Worm (Caenorhabditis elegans) whole organism, L4 larva: ENCODE data around the gene spc-2.

Source experiments
- ceh-82 ChIP-seq: sonication (generic microtip); optimal IDR thresholded peaks from 2 replicates; lab custom pipeline; 2017; ENCODE audit warnings: missing biosample characterization, missing genetic modification characterization
- lir-3 ChIP-seq: sonication (generic microtip); optimal IDR thresholded peaks from 2 replicates; lab custom pipeline; 2016; ENCODE audit warnings: mild to moderate bottlenecking, missing genetic modification characterization, missing compliant biosample characterization
- nhr-25 ChIP-seq: sonication (generic microtip); optimal IDR thresholded peaks from 2 replicates; lab custom pipeline; 2017; ENCODE audit warnings: missing genetic modification characterization, mild to moderate bottlenecking, missing compliant biosample characterization, antibody characterized with exemption, moderate library complexity, borderline replicate concordance; ENCODE audit not compliant: insufficient read depth
- nhr-77 ChIP-seq: fragments of 150-350 bp; optimal IDR thresholded peaks from 2 replicates; lab custom pipeline; 2014; ENCODE audit warnings: missing biosample characterization, missing genetic modification characterization

DNA sequence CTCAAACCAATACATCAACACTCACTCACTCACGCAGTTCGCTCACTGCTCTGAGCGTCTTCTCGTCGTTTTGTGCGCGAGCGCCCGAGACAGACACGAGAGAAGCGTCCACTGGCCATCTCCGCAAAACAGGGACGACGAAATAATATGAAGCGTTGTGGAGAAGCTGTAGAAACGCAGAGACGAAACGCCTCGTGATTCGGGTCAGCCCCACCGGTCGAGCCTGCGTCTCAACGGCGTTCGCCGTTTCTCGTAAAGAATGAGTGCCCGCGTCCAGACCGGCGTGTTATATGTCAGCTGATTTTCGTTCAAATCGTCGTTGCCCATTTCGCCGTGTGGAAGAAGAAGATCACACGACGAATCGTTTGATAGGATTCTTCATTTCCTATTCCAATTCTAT, 45.8 kb downstream of the spc-2 start, which contains the start of gene fbxl-1:
- TF ChIP-seq nhr-25 (tag; lab: Kevin White, UChicago) (no peak), ceh-82 (tag; lab: Kevin White, UChicago) (no peak), lir-3 (no peak), nhr-77 (tag; lab: Kevin White, UChicago) (peak; percentile 83)
